Worm (Caenorhabditis elegans): ENCODE data around the gene C05D2.8.

ce11 chrIII:5591668-5592149 lies 18.4 kb downstream of the C05D2.8 start, which contains the start of the genes ddx-15 and ucr-1:
- TF ChIP-seq nhr-237 (tag; optimal IDR thresholded peaks at IDR 0.05): no peak
- TF ChIP-seq dpl-1 (GFP tag; optimal IDR thresholded peaks at IDR 0.05): peak; percentile 68
- peak; percentile 37 for TF ChIP-seq lin-13 (GFP tag; optimal IDR thresholded peaks at IDR 0.05)
- no peak for TF ChIP-seq snpc-4 (tag; optimal IDR thresholded peaks at IDR 0.05)
- TF ChIP-seq lin-39 (tag; optimal IDR thresholded peaks at IDR 0.05): no peak
- no peak for TF ChIP-seq ceh-28 (tag; optimal IDR thresholded peaks at IDR 0.05)
- no peak for TF ChIP-seq daf-12 (tag; optimal IDR thresholded peaks at IDR 0.05)
- no peak for TF ChIP-seq pqm-1 (tag; optimal IDR thresholded peaks at IDR 0.05)
- no peak for TF ChIP-seq nhr-11 (tag; optimal IDR thresholded peaks at IDR 0.05)
- no peak for TF ChIP-seq zip-11 (GFP tag; IDR thresholded peaks at IDR 0.05)
- no peak for TF ChIP-seq zag-1 (tag; optimal IDR thresholded peaks at IDR 0.05)

All from whole organism, L4 larva.